Fruit fly (Drosophila melanogaster) whole organism, embryonic: Measurements from ENCODE around the gene CG13603.

Source experiments
- Aef1 ChIP-seq: fragments of 200-800 bp; sonication (Bioruptor generic); IDR thresholded peaks from 3 replicates; pipeline ENCODE4 v1.3.6; 2022; ENCODE audit warnings: missing biosample characterization, missing genetic modification characterization
- CG10543 ChIP-seq: fragments of 200-800 bp; sonication (Bioruptor generic); optimal IDR thresholded peaks from 3 replicates; lab custom pipeline; 2017; ENCODE audit warnings: missing biosample characterization, mild to moderate bottlenecking, missing genetic modification characterization, moderate library complexity
- CG10979 ChIP-seq: fragments of 200-800 bp; sonication (Bioruptor generic); optimal IDR thresholded peaks from 2 replicates; lab custom pipeline; 2018; ENCODE audit warnings: missing biosample characterization, mild to moderate bottlenecking, missing genetic modification characterization, moderate library complexity
- CG11085 ChIP-seq: fragments of 200-800 bp; sonication (Bioruptor generic); IDR thresholded peaks from 2 replicates; pipeline ENCODE4 v1.3.6; 2022; ENCODE audit warnings: missing biosample characterization, missing genetic modification characterization
- CG15269 ChIP-seq: fragments of 200-800 bp; sonication (Bioruptor generic); optimal IDR thresholded peaks from 2 replicates; lab custom pipeline; 2018; ENCODE audit warnings: missing biosample characterization, mild to moderate bottlenecking, missing genetic modification characterization, moderate library complexity
- CG1792 ChIP-seq: fragments of 200-800 bp; sonication (Bioruptor generic); optimal IDR thresholded peaks from 2 replicates; lab custom pipeline; 2016; ENCODE audit warnings: missing biosample characterization, missing genetic modification characterization
- CG2116 ChIP-seq: fragments of 200-800 bp; sonication (Bioruptor generic); optimal IDR thresholded peaks from 3 replicates; lab custom pipeline; 2018; ENCODE audit warnings: missing biosample characterization, mild to moderate bottlenecking, missing genetic modification characterization
- CG33213 ChIP-seq: fragments of 200-800 bp; sonication (Bioruptor generic); optimal IDR thresholded peaks from 3 replicates; lab custom pipeline; 2016; ENCODE audit warnings: missing biosample characterization, missing genetic modification characterization
- CG4854 ChIP-seq: fragments of 200-800 bp; sonication (Bioruptor generic); optimal IDR thresholded peaks from 2 replicates; lab custom pipeline; 2016; ENCODE audit warnings: missing biosample characterization, missing genetic modification characterization, inconsistent platforms
- CG5245 ChIP-seq: fragments of 200-800 bp; sonication (Bioruptor generic); optimal IDR thresholded peaks from 3 replicates; lab custom pipeline; 2016; ENCODE audit warnings: missing biosample characterization, missing genetic modification characterization
- CG6175 ChIP-seq: fragments of 200-800 bp; sonication (Bioruptor generic); IDR thresholded peaks from 3 replicates; pipeline ENCODE4 v1.3.6; 2022; ENCODE audit warnings: missing biosample characterization, missing genetic modification characterization
- CG6683 ChIP-seq: fragments of 200-800 bp; sonication (Bioruptor generic); optimal IDR thresholded peaks from 2 replicates; lab custom pipeline; 2017; ENCODE audit warnings: missing biosample characterization, mild to moderate bottlenecking, missing genetic modification characterization, missing genetic modification reagents
- CG6689 ChIP-seq: fragments of 200-800 bp; sonication (Bioruptor generic); IDR thresholded peaks from 2 replicates; pipeline ENCODE4 v1.3.6; 2022; ENCODE audit warnings: missing biosample characterization, missing genetic modification characterization
- CG7963 ChIP-seq: fragments of 200-800 bp; sonication (Bioruptor generic); IDR thresholded peaks from 3 replicates; pipeline ENCODE4 v1.3.6; 2022; ENCODE audit warnings: missing biosample characterization, missing genetic modification characterization; ENCODE audit not compliant: partially characterized antibody
- CG8478 ChIP-seq: fragments of >200 bp; optimal IDR thresholded peaks from 2 replicates; lab custom pipeline; 2018
- CG8765 ChIP-seq: fragments of 200-800 bp; sonication (Bioruptor generic); IDR thresholded peaks from 2 replicates; pipeline ENCODE4 v1.3.6; 2022; ENCODE audit warnings: missing biosample characterization, missing genetic modification characterization
- CG9437 ChIP-seq: fragments of 200-800 bp; sonication (Bioruptor generic); optimal IDR thresholded peaks from 2 replicates; lab custom pipeline; 2018; ENCODE audit warnings: missing biosample characterization, mild to moderate bottlenecking, missing genetic modification characterization
- CG9876 ChIP-seq: fragments of 200-800 bp; sonication (Bioruptor generic); optimal IDR thresholded peaks from 2 replicates; lab custom pipeline; 2016; ENCODE audit warnings: missing biosample characterization, missing genetic modification characterization
- Chrac-16 ChIP-seq: fragments of 200-800 bp; sonication (Bioruptor generic); optimal IDR thresholded peaks from 3 replicates; lab custom pipeline; 2016; ENCODE audit warnings: missing biosample characterization, missing genetic modification characterization
- D ChIP-seq, 2 experiments: fragments of 200-800 bp in 1 of 2; fragments of >200 bp in 1 of 2; sonication (Bioruptor generic) in 1 of 2; optimal IDR thresholded peaks; 2 replicates in 1 of 2; 3 replicates in 1 of 2; lab custom pipeline; 2017; ENCODE audit warnings: mild to moderate bottlenecking in 1 of 2, missing biosample characterization in 1 of 2, missing genetic modification characterization in 1 of 2, missing genetic modification reagents in 1 of 2
- E2f1 ChIP-seq: fragments of 200-800 bp; sonication (Bioruptor generic); IDR thresholded peaks from 2 replicates; pipeline ENCODE4 v1.3.6; 2022; ENCODE audit warnings: missing biosample characterization, missing genetic modification characterization
- HHEX ChIP-seq: fragments of 200-800 bp; sonication (Bioruptor generic); optimal IDR thresholded peaks from 3 replicates; lab custom pipeline; 2017; ENCODE audit warnings: missing biosample characterization, mild to moderate bottlenecking, missing genetic modification characterization, missing genetic modification reagents
- HLH3B ChIP-seq: fragments of 200-800 bp; sonication (Bioruptor generic); IDR thresholded peaks from 2 replicates; pipeline ENCODE4 v1.3.6; 2022; ENCODE audit warnings: missing biosample characterization, missing genetic modification characterization
- Hey ChIP-seq: fragments of 200-800 bp; sonication (Bioruptor generic); optimal IDR thresholded peaks from 3 replicates; lab custom pipeline; 2018; ENCODE audit warnings: missing biosample characterization, mild to moderate bottlenecking, missing genetic modification characterization
- HmgD ChIP-seq: fragments of 200-800 bp; sonication (Bioruptor generic); optimal IDR thresholded peaks from 3 replicates; lab custom pipeline; 2016; ENCODE audit warnings: missing biosample characterization, missing genetic modification characterization
- MESR4 ChIP-seq: fragments of 200-800 bp; sonication (Bioruptor generic); optimal IDR thresholded peaks from 2 replicates; lab custom pipeline; 2018; ENCODE audit warnings: missing biosample characterization, mild to moderate bottlenecking, missing genetic modification characterization, moderate library complexity
- Meics ChIP-seq: fragments of 200-800 bp; sonication (Bioruptor generic); optimal IDR thresholded peaks from 2 replicates; lab custom pipeline; 2017; ENCODE audit warnings: missing biosample characterization, mild to moderate bottlenecking, missing genetic modification characterization
- Mes4 ChIP-seq: fragments of 200-800 bp; sonication (Bioruptor generic); optimal IDR thresholded peaks from 2 replicates; lab custom pipeline; 2016; ENCODE audit warnings: missing biosample characterization, missing genetic modification characterization
- NFAT ChIP-seq: fragments of 200-800 bp; sonication (Bioruptor generic); IDR thresholded peaks from 2 replicates; pipeline ENCODE4 v1.3.6; 2022; ENCODE audit warnings: missing biosample characterization, missing genetic modification characterization
- Stat92E ChIP-seq, 3 experiments: fragments of >200 bp in 2 of 3; fragments of 200-800 bp in 1 of 3; sonication (Bioruptor generic) in 1 of 3; optimal IDR thresholded peaks; 2 replicates each; lab custom pipeline; 2017 to 2019; ENCODE audit warnings: missing biosample characterization in 3 of 3, missing genetic modification characterization in 3 of 3, mild to moderate bottlenecking in 1 of 3, moderate library complexity in 1 of 3
- Taf1 ChIP-seq: fragments of 200-800 bp; sonication (Bioruptor generic); IDR thresholded peaks from 2 replicates; pipeline ENCODE4 v1.3.6; 2022; ENCODE audit warnings: missing biosample characterization, missing genetic modification characterization
- Tbp ChIP-seq: fragments of >200 bp; optimal IDR thresholded peaks from 2 replicates; lab custom pipeline; 2018; ENCODE audit warnings: missing biosample characterization, missing genetic modification characterization
- Trl ChIP-seq, 3 experiments: fragments of >200 bp in 2 of 3; fragments of 200-800 bp in 1 of 3; sonication (Bioruptor generic) in 1 of 3; optimal IDR thresholded peaks; 2 replicates in 1 of 3; 3 replicates in 2 of 3; lab custom pipeline; 2016 to 2017; ENCODE audit warnings: missing biosample characterization in 1 of 3, missing genetic modification characterization in 1 of 3
- bbx ChIP-seq: fragments of 200-800 bp; sonication (Bioruptor generic); IDR thresholded peaks from 2 replicates; pipeline ENCODE4 v1.3.6; 2022; ENCODE audit warnings: missing biosample characterization, missing genetic modification characterization; ENCODE audit not compliant: partially characterized antibody
- caup ChIP-seq: fragments of 200-800 bp; sonication (Bioruptor generic); optimal IDR thresholded peaks from 3 replicates; lab custom pipeline; 2017; ENCODE audit warnings: missing biosample characterization, mild to moderate bottlenecking, missing genetic modification characterization, moderate library complexity; ENCODE audit not compliant: severe bottlenecking
- croc ChIP-seq: fragments of 200-800 bp; sonication (Bioruptor generic); conservative IDR thresholded peaks from 3 replicates; pipeline ENCODE4 v1.3.6; 2022; ENCODE audit warnings: missing biosample characterization, missing genetic modification characterization
- dmrt99B ChIP-seq: fragments of 200-800 bp; sonication (Bioruptor generic); optimal IDR thresholded peaks from 2 replicates; lab custom pipeline; 2018; ENCODE audit warnings: missing biosample characterization, mild to moderate bottlenecking, missing genetic modification characterization, moderate library complexity
- ems ChIP-seq: fragments of 200-800 bp; sonication (Bioruptor generic); optimal IDR thresholded peaks from 3 replicates; lab custom pipeline; 2016; ENCODE audit warnings: missing biosample characterization, missing genetic modification characterization
- hbn ChIP-seq: fragments of 200-800 bp; sonication (Bioruptor generic); IDR thresholded peaks from 2 replicates; pipeline ENCODE4 v1.3.6; 2022; ENCODE audit warnings: missing biosample characterization, missing genetic modification characterization; ENCODE audit not compliant: partially characterized antibody
- mirr ChIP-seq: fragments of 200-800 bp; sonication (Bioruptor generic); optimal IDR thresholded peaks from 3 replicates; lab custom pipeline; 2018; ENCODE audit warnings: missing biosample characterization, mild to moderate bottlenecking, missing genetic modification characterization
- pb ChIP-seq: fragments of 200-800 bp; sonication (Bioruptor generic); optimal IDR thresholded peaks from 3 replicates; lab custom pipeline; 2016; ENCODE audit warnings: missing biosample characterization, missing genetic modification characterization
- phol ChIP-seq: fragments of 200-800 bp; sonication (Bioruptor generic); optimal IDR thresholded peaks from 3 replicates; lab custom pipeline; 2018; ENCODE audit warnings: missing biosample characterization, mild to moderate bottlenecking, missing genetic modification characterization, moderate library complexity
- sens-2 ChIP-seq: fragments of 200-800 bp; sonication (Bioruptor generic); IDR thresholded peaks from 2 replicates; pipeline ENCODE4 v1.3.6; 2022; ENCODE audit warnings: missing biosample characterization, missing genetic modification characterization
- sob ChIP-seq: fragments of 200-800 bp; sonication (Bioruptor generic); IDR thresholded peaks from 2 replicates; pipeline ENCODE4 v1.3.6; 2022; ENCODE audit warnings: missing biosample characterization, missing genetic modification characterization
- ssp ChIP-seq: fragments of 200-800 bp; sonication (Bioruptor generic); IDR thresholded peaks from 2 replicates; pipeline ENCODE4 v1.3.6; 2022; ENCODE audit warnings: missing biosample characterization, missing genetic modification characterization
- tll ChIP-seq, 2 experiments: fragments of 200-800 bp in 1 of 2; fragments of >200 bp in 1 of 2; sonication (Bioruptor generic) in 1 of 2; optimal IDR thresholded peaks; 2 replicates each; lab custom pipeline; 2017 to 2019; ENCODE audit warnings: missing biosample characterization in 2 of 2, missing genetic modification characterization in 2 of 2, mild to moderate bottlenecking in 1 of 2, moderate library complexity in 1 of 2
- vnd ChIP-seq: fragments of 200-800 bp; sonication (Bioruptor generic); IDR thresholded peaks from 3 replicates; pipeline ENCODE4 v1.3.6; 2022; ENCODE audit warnings: missing biosample characterization, missing genetic modification characterization; ENCODE audit not compliant: partially characterized antibody
- yki ChIP-seq: fragments of >200 bp; optimal IDR thresholded peaks from 3 replicates; lab custom pipeline; 2018

CG13603 gene

dm6 chr3R:23958091-23958838 lies 28.1 kb downstream of the CG13603 start, which contains the start of the genes GluProRS and AP-1sigma (continued):
- TF ChIP-seq vnd (GFP tag; lab: Robert Waterston, UW) (peak; percentile 93), Taf1 (GFP tag; lab: Robert Waterston, UW) (peak; percentile 89), bbx (GFP tag; lab: Robert Waterston, UW) (peak; percentile 85), MESR4 (GFP tag; lab: Kevin White, UChicago) (peak; percentile 94), CG10979 (tag; lab: Kevin White, UChicago) (peak; percentile 84), Mes4 (GFP tag; lab: Kevin White, UChicago) (peak; percentile 62), ssp (GFP tag; lab: Robert Waterston, UW) (peak; percentile 91), ems (GFP tag; lab: Kevin White, UChicago) (peak; percentile 87), HmgD (GFP tag; lab: Kevin White, UChicago) (peak; percentile 85), CG9876 (GFP tag; lab: Kevin White, UChicago) (peak; percentile 72), CG8765 (peak; percentile 96), Aef1 (GFP tag; lab: Robert Waterston, UW) (peak; percentile 95), hbn (peak; percentile 79), Trl (optimal IDR thresholded peaks at IDR 0.05; lab: Kevin White, UChicago) (no peak), Trl (GFP tag; optimal IDR thresholded peaks at IDR 0.05; lab: Kevin White, UChicago) (peak; percentile 83), NFAT (GFP tag; lab: Robert Waterston, UW) (peak; percentile 95), CG6683 (GFP tag; lab: Kevin White, UChicago) (peak; percentile 68), sens-2 (GFP tag; lab: Robert Waterston, UW) (peak; percentile 94), Chrac-16 (GFP tag; lab: Kevin White, UChicago) (peak; percentile 92), HLH3B (GFP tag; lab: Robert Waterston, UW) (peak; percentile 97), phol (tag; lab: Kevin White, UChicago) (peak; percentile 94), croc (GFP tag; lab: Robert Waterston, UW) (peak; percentile 92), tll (GFP tag; optimal IDR thresholded peaks at IDR 0.05; lab: Kevin White, UChicago) (peak; percentile 21 to 76), CG10543 (GFP tag; lab: Kevin White, UChicago) (peak; percentile 82), CG33213 (GFP tag; lab: Kevin White, UChicago) (peak; percentile 79), HHEX (GFP tag; lab: Kevin White, UChicago) (peak; percentile 74), CG5245 (GFP tag; lab: Kevin White, UChicago) (peak; percentile 92), CG8478 (lab: Kevin White, UChicago) (peak; percentile 69), sob (GFP tag; lab: Robert Waterston, UW) (peak; percentile 96), CG1792 (GFP tag; lab: Kevin White, UChicago) (peak; percentile 31), CG4854 (GFP tag; lab: Kevin White, UChicago) (peak; percentile 79), Meics (GFP tag; lab: Kevin White, UChicago) (peak; percentile 87), Stat92E (GFP tag; optimal IDR thresholded peaks at IDR 0.05; lab: Kevin White, UChicago) (peak in 1 of 3 experiments; percentile 67), CG7963 (GFP tag; lab: Robert Waterston, UW) (peak; percentile 81), Tbp (GFP tag; lab: Kevin White, UChicago) (no peak), CG11085 (GFP tag; lab: Robert Waterston, UW) (peak; percentile 95), CG9437 (peak; percentile 72), pb (GFP tag; lab: Kevin White, UChicago) (peak; percentile 47), CG6175 (GFP tag; lab: Robert Waterston, UW) (peak; percentile 94), caup (GFP tag; lab: Kevin White, UChicago) (peak; percentile 80), D (optimal IDR thresholded peaks at IDR 0.05; lab: Kevin White, UChicago) (no peak), D (GFP tag; optimal IDR thresholded peaks at IDR 0.05; lab: Kevin White, UChicago) (peak; percentile 75), CG6689 (peak; percentile 94), Hey (peak; percentile 42), dmrt99B (peak; percentile 87), mirr (peak; percentile 70), yki (peak; percentile 91), E2f1 (peak; percentile 96), CG15269 (peak; percentile 87), CG2116 (peak; percentile 70)
